Fruit fly (Drosophila melanogaster) whole organism, embryonic: ENCODE results near the gene CG43055.

ENCODE experiments used
- CG6689 ChIP-seq: fragments of 200-800 bp; sonication (Bioruptor generic); IDR thresholded peaks from 2 replicates; pipeline ENCODE4 v1.3.6; 2022; ENCODE audit warnings: missing biosample characterization, missing genetic modification characterization
- CG7786 ChIP-seq: fragments of 200-800 bp; sonication (Bioruptor generic); optimal IDR thresholded peaks from 2 replicates; lab custom pipeline; 2016; ENCODE audit warnings: missing biosample characterization, missing genetic modification characterization

DNA sequence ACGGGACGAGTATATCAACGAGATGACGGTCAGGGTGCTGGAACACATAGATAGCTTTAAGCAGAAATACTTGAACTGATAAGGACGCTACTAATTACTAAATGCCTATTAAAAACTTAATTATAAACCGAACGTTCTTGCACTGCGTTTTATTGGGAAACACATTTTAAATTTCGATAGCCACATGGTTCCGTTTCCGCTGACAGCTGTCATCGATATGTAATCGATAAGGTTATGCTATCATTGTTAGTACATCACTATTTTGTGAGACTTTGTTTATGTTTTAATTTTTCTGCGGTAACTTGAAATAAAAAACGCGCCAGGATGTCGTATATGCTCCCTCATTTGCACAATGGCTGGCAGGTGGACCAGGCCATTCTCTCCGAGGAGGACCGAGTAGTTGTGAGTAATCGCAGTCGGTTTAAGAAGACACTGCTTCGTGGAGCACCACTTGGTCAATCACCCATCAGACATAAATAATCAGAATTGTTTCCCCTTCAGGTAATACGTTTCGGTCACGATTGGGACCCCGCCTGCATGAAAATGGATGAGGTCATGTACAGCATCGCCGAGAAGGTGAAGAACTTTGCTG, 7.8 kb upstream of the CG43055 start, which contains the start of gene Dim1:
- TF ChIP-seq CG6689 (GFP tag; lab: Robert Waterston, UW) (no peak), CG7786 (no peak)
